Fruit fly (Drosophila melanogaster): ENCODE results near the gene Tengl2.

Tengl2 gene

dm6 chr2L:2220573-2221332, 18.4 kb downstream of the Tengl2 start, which contains the start of gene papi (continued):
- TF ChIP-seq mld (GFP tag; IDR thresholded peaks at IDR 0.05; ENCODE audit: partially characterized antibody): no peak
- peak; percentile 3 for TF ChIP-seq phol (tag; optimal IDR thresholded peaks at IDR 0.05)
- TF ChIP-seq CG13424 (tag; optimal IDR thresholded peaks at IDR 0.05): no peak
- no peak for TF ChIP-seq CG16813 (GFP tag; IDR thresholded peaks at IDR 0.05; ENCODE audit: partially characterized antibody)
- no peak for TF ChIP-seq ase (GFP tag; IDR thresholded peaks at IDR 0.05)
- peak; percentile 39 for TF ChIP-seq MBD-R2 (GFP tag; IDR thresholded peaks at IDR 0.05)
- no peak for TF ChIP-seq chif (GFP tag; optimal IDR thresholded peaks at IDR 0.05)
- TF ChIP-seq yki (optimal IDR thresholded peaks at IDR 0.05): no peak
- TF ChIP-seq Gsc (GFP tag; IDR thresholded peaks at IDR 0.05): no peak
- TF ChIP-seq CG15514 (GFP tag; optimal IDR thresholded peaks at IDR 0.05): peak; percentile 5
- no peak for TF ChIP-seq usp (GFP tag; optimal IDR thresholded peaks at IDR 0.05)

dm6 chr2L:2217067-2217684, 22.0 kb downstream of the Tengl2 start, which contains the start of the genes CG15386, CG42371 and mio:
Gene CG15386 (minus strand): TSS chr2L:2217246.
Gene CG42371 (minus strand): TSS chr2L:2217246.
Gene mio (plus strand): TSS chr2L:2217290.
- TF ChIP-seq Deaf1 (tag; optimal IDR thresholded peaks at IDR 0.05) (no peak), wek (GFP tag; optimal IDR thresholded peaks at IDR 0.05) (no peak), trem (tag; optimal IDR thresholded peaks at IDR 0.05) (peak; percentile 8), exex (tag; optimal IDR thresholded peaks at IDR 0.05) (peak; percentile 28), prd (optimal IDR thresholded peaks at IDR 0.05) (no peak), prd (GFP tag; IDR thresholded peaks at IDR 0.05) (0 out of 3 replicates have a peak, but pooled peaks have one; percentile 29), CG17328 (GFP tag; IDR thresholded peaks at IDR 0.05) (no peak), CG1602 (GFP tag; optimal IDR thresholded peaks at IDR 0.05) (no peak), CG12299 (tag; optimal IDR thresholded peaks at IDR 0.05) (no peak), jigr1 (GFP tag; IDR thresholded peaks at IDR 0.05) (no peak), CG17186 (GFP tag; optimal IDR thresholded peaks at IDR 0.05) (peak; percentile 39), CG5245 (GFP tag; optimal IDR thresholded peaks at IDR 0.05) (no peak), CG6654 (GFP tag; optimal IDR thresholded peaks at IDR 0.05) (no peak), Sin3A (optimal IDR thresholded peaks at IDR 0.05) (peak; percentile 34), CG18599 (GFP tag; optimal IDR thresholded peaks at IDR 0.05) (peak; percentile 0), sima (GFP tag; optimal IDR thresholded peaks at IDR 0.05) (no peak), Awh (GFP tag; IDR thresholded peaks at IDR 0.05) (no peak), shn (GFP tag; optimal IDR thresholded peaks at IDR 0.05) (no peak), CG12391 (tag; optimal IDR thresholded peaks at IDR 0.05) (peak; percentile 16), NC2β (GFP tag; optimal IDR thresholded peaks at IDR 0.05) (no peak), zfh2 (GFP tag; optimal IDR thresholded peaks at IDR 0.05) (peak; percentile 16), Bgb (GFP tag; IDR thresholded peaks at IDR 0.05; ENCODE audit: partially characterized antibody) (peak; percentile 59), row (GFP tag; IDR thresholded peaks at IDR 0.05) (peak; percentile 14; the same call in 1 of the 3 replicates), gcm2 (GFP tag; optimal IDR thresholded peaks at IDR 0.05) (no peak), CG10543 (GFP tag; optimal IDR thresholded peaks at IDR 0.05) (no peak), inv (GFP tag; IDR thresholded peaks at IDR 0.05; ENCODE audit: partially characterized antibody) (no peak), Bdp1 (GFP tag; optimal IDR thresholded peaks at IDR 0.05) (no peak), CG9215 (GFP tag; IDR thresholded peaks at IDR 0.05) (no peak), CG10654 (GFP tag; optimal IDR thresholded peaks at IDR 0.05) (no peak), cwo (GFP tag; optimal IDR thresholded peaks at IDR 0.05) (peak; percentile 57), CG12659 (GFP tag; optimal IDR thresholded peaks at IDR 0.05) (peak; percentile 52), Atf-2 (GFP tag; optimal IDR thresholded peaks at IDR 0.05) (no peak), twi (tag; optimal IDR thresholded peaks at IDR 0.05) (no peak), mirr (GFP tag; optimal IDR thresholded peaks at IDR 0.05) (peak; percentile 47), Nf-YB (GFP tag; optimal IDR thresholded peaks at IDR 0.05) (no peak), CG4360 (GFP tag; IDR thresholded peaks at IDR 0.05) (0 out of 2 replicates have a peak, but pooled peaks have one; percentile 12), CG34376 (GFP tag; optimal IDR thresholded peaks at IDR 0.05) (peak; percentile 68), sim (GFP tag; IDR thresholded peaks at IDR 0.05) (no peak)
